Worm (Caenorhabditis elegans) whole organism, late embryonic: ENCODE measurements around the gene pitr-3.

Experiments used
- ceh-2 ChIP-seq: sonication (generic microtip); optimal IDR thresholded peaks from 2 replicates; lab custom pipeline; 2016; ENCODE audit warnings: missing genotype, missing genetic modification characterization, missing compliant biosample characterization
- dve-1 ChIP-seq: sonication (generic microtip); optimal IDR thresholded peaks from 2 replicates; lab custom pipeline; 2017; ENCODE audit warnings: antibody characterized with exemption, mild to moderate bottlenecking, missing genetic modification characterization, missing compliant biosample characterization
- elt-2 ChIP-seq: sonication (generic microtip); optimal IDR thresholded peaks from 2 replicates; lab custom pipeline; 2016; ENCODE audit warnings: missing genetic modification reagents, missing genetic modification characterization, missing compliant biosample characterization
- nhr-11 ChIP-seq: fragments of 150-350 bp; optimal IDR thresholded peaks from 2 replicates; lab custom pipeline; 2014; ENCODE audit warnings: missing biosample characterization, missing genetic modification characterization

DNA sequence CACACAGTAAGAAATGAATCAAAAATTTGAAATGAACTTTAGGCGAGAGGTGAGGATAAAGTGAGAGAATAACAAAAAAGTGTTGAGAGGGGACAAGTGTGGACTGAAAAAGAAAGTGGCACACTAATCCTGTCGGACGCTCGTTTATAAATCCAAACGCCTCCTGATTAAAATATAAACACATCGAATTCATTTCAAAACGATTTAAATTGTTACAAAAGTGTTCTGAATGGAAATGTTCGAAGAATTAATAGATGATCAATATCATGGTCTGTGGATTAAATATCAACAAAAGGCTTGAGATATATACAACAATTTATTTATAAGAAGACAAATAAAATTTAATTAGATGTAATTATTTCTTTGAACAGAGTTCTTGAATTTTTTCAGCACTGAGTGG is 26.9 kb upstream of the pitr-3 start, which contains the start of gene B0222.11:
- TF ChIP-seq ceh-2, result no peak
- no peak for TF ChIP-seq nhr-11
- no peak for TF ChIP-seq elt-2 (tag; lab: Kevin White, UChicago)
- no peak for TF ChIP-seq dve-1 (tag; lab: Kevin White, UChicago)
